Worm (Caenorhabditis elegans): Measurements from ENCODE around the gene lrr-1.

DNA sequence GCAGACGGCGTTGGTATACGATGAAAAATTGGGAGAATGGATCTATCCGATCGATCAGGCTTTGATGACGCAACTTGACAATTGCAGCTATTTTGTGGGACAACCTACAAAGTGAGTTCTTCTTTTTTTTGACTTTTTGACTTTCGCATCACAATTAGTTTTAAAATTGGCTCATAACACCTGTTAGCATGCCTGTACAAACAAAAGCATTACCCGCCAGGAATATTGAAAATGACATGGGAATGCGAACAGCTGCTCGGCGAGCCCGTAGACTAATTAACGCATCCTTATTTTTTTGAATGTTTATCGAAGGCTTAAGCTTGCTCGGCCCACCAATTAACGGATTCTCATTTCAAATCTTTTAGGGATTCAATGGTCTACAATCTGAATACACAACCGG, 49.0 kb downstream of the lrr-1 start:
- TF ChIP-seq lin-38 (GFP tag; IDR thresholded peaks at IDR 0.05) (no peak), egl-27 (tag; optimal IDR thresholded peaks at IDR 0.05) (no peak), ztf-7 (tag; optimal IDR thresholded peaks at IDR 0.05) (no peak), mdl-1 (tag; optimal IDR thresholded peaks at IDR 0.05) (no peak), ctbp-1 (GFP tag; IDR thresholded peaks at IDR 0.05) (no peak), zag-1 (tag; optimal IDR thresholded peaks at IDR 0.05) (no peak)
